Worm (Caenorhabditis elegans) whole organism, L1 larva: ENCODE data around the gene gtf-2E2.

ENCODE experiments used
- ama-1 ChIP-seq: fragments of 150-350 bp; optimal IDR thresholded peaks from 2 replicates; lab custom pipeline; 2014
- egl-27 ChIP-seq, 2 experiments: fragments of 150-350 bp in 1 of 2; sonication (generic microtip); optimal IDR thresholded peaks; 3 replicates each; lab custom pipeline; 2017 to 2018; ENCODE audit warnings: missing biosample characterization in 2 of 2, missing genetic modification characterization in 2 of 2, missing genetic modification reagents in 2 of 2
- fkh-10 ChIP-seq: sonication (generic microtip); optimal IDR thresholded peaks from 2 replicates; lab custom pipeline; 2017; ENCODE audit warnings: missing biosample characterization, missing genetic modification reagents, missing genetic modification characterization
- hlh-17 ChIP-seq: fragments of 200-800 bp; sonication (Bioruptor generic); optimal IDR thresholded peaks from 2 replicates; lab custom pipeline; 2018; ENCODE audit warnings: missing genetic modification characterization, mild to moderate bottlenecking, missing compliant biosample characterization, moderate library complexity, borderline replicate concordance
- lin-13 ChIP-seq: fragments of 150-350 bp; optimal IDR thresholded peaks from 2 replicates; lab custom pipeline; 2014; ENCODE audit warnings: missing biosample characterization, missing genetic modification reagents, missing genetic modification characterization
- lin-15B ChIP-seq: fragments of 150-350 bp; sonication (generic microtip); optimal IDR thresholded peaks from 3 replicates; lab custom pipeline; 2014; ENCODE audit warnings: missing biosample characterization, missing genetic modification characterization
- lir-3 ChIP-seq: sonication (generic microtip); optimal IDR thresholded peaks from 2 replicates; lab custom pipeline; 2016; ENCODE audit warnings: mild to moderate bottlenecking, missing genetic modification characterization, moderate library complexity, missing compliant biosample characterization; ENCODE audit not compliant: poor library complexity
- mef-2 ChIP-seq: fragments of 150-350 bp; optimal IDR thresholded peaks from 2 replicates; lab custom pipeline; 2014; ENCODE audit warnings: missing biosample characterization, missing genetic modification characterization
- pag-3 ChIP-seq: sonication (generic microtip); optimal IDR thresholded peaks from 2 replicates; lab custom pipeline; 2017; ENCODE audit warnings: missing genetic modification characterization, mild to moderate bottlenecking, missing compliant biosample characterization, antibody characterized with exemption, borderline replicate concordance; ENCODE audit not compliant: insufficient read depth
- snpc-4 ChIP-seq: fragments of 150-350 bp; optimal IDR thresholded peaks from 2 replicates; lab custom pipeline; 2014; ENCODE audit warnings: missing biosample characterization, missing genetic modification characterization
- unc-62 ChIP-seq: fragments of 150-350 bp; optimal IDR thresholded peaks from 2 replicates; lab custom pipeline; 2014; ENCODE audit warnings: missing biosample characterization, missing genetic modification reagents, missing genetic modification characterization
- unc-86 ChIP-seq: sonication (generic microtip); optimal IDR thresholded peaks from 2 replicates; lab custom pipeline; 2016; ENCODE audit warnings: missing genetic modification characterization, missing compliant biosample characterization
- ztf-4 ChIP-seq: fragments of 150-350 bp; optimal IDR thresholded peaks from 2 replicates; lab custom pipeline; 2014; ENCODE audit warnings: missing biosample characterization, missing genetic modification characterization

ce11 chrII:11510373-11510772, 31.9 kb downstream of the gtf-2E2 start, which contains the start of gene npr-41:
- TF ChIP-seq egl-27 (tag; optimal IDR thresholded peaks at IDR 0.05; lab: Kevin White, UChicago) (no peak), ztf-4 (tag; lab: Kevin White, UChicago) (no peak), ama-1 (lab: Kevin White, UChicago) (no peak), lin-13 (no peak), pag-3 (tag; lab: Kevin White, UChicago) (no peak), mef-2 (tag; lab: Kevin White, UChicago) (no peak), fkh-10 (GFP tag; lab: Kevin White, UChicago) (no peak), lin-15B (no peak), unc-62 (GFP tag; lab: Kevin White, UChicago) (no peak), unc-86 (tag; lab: Kevin White, UChicago) (no peak), snpc-4 (no peak), lir-3 (tag; lab: Kevin White, UChicago) (no peak), hlh-17 (GFP tag; lab: Kevin White, UChicago) (no peak)
